Fruit fly (Drosophila melanogaster): ENCODE results near the gene sowah.
A peak's percentile ranks its signal among the peaks of the same experiment; 100 is the strongest.

Gene sowah

dm6 chr3L:12533392-12534070 lies 38.8 kb downstream of the sowah start, which contains the start of the genes Tsf2 and CG34242 (continued):
- TF ChIP-seq CG4617 (GFP tag; optimal IDR thresholded peaks at IDR 0.05; ENCODE audit: borderline replicate concordance) (peak; percentile 26), Rx (GFP tag; IDR thresholded peaks at IDR 0.05) (peak; percentile 71), dm (GFP tag; optimal IDR thresholded peaks at IDR 0.05) (no peak), CG32532 (GFP tag; IDR thresholded peaks at IDR 0.05) (peak; percentile 93), CG15073 (GFP tag; optimal IDR thresholded peaks at IDR 0.05) (no peak), HmgZ (tag; optimal IDR thresholded peaks at IDR 0.05) (peak; percentile 11), CG3838 (GFP tag; optimal IDR thresholded peaks at IDR 0.05) (no peak), CG18011 (GFP tag; optimal IDR thresholded peaks at IDR 0.05) (no peak), NFAT (GFP tag; IDR thresholded peaks at IDR 0.05) (peak; percentile 85), CG11560 (tag; IDR thresholded peaks at IDR 0.05) (peak; percentile 87), CG12236 (GFP tag; optimal IDR thresholded peaks at IDR 0.05) (no peak), CG7745 (tag; optimal IDR thresholded peaks at IDR 0.05) (no peak), CG10366 (GFP tag; IDR thresholded peaks at IDR 0.05) (no peak; the same call in 1 of the 2 replicates), ind (GFP tag; optimal IDR thresholded peaks at IDR 0.05) (peak; percentile 91), CG9932 (GFP tag; IDR thresholded peaks at IDR 0.05) (peak; percentile 96), CG14710 (tag; optimal IDR thresholded peaks at IDR 0.05) (peak; percentile 91), CG15269 (tag; optimal IDR thresholded peaks at IDR 0.05) (no peak), scrt (GFP tag; optimal IDR thresholded peaks at IDR 0.05) (peak; percentile 73), Doc2 (GFP tag; IDR thresholded peaks at IDR 0.05) (peak; percentile 52; the same call in 1 of the 2 replicates), her (GFP tag; optimal IDR thresholded peaks at IDR 0.05) (no peak), Lhr (GFP tag; optimal IDR thresholded peaks at IDR 0.05) (peak; percentile 31), fd102C (GFP tag; optimal IDR thresholded peaks at IDR 0.05) (no peak), gsb (GFP tag; IDR thresholded peaks at IDR 0.05) (peak; percentile 84), zfh2 (GFP tag; optimal IDR thresholded peaks at IDR 0.05) (no peak), Six4 (GFP tag; optimal IDR thresholded peaks at IDR 0.05) (peak; percentile 71), ara (GFP tag; IDR thresholded peaks at IDR 0.05) (peak; percentile 95), CG8944 (GFP tag; optimal IDR thresholded peaks at IDR 0.05) (no peak), mam (GFP tag; optimal IDR thresholded peaks at IDR 0.05) (peak; percentile 21), D19B (GFP tag; optimal IDR thresholded peaks at IDR 0.05) (no peak), YL-1 (GFP tag; optimal IDR thresholded peaks at IDR 0.05) (peak; percentile 87), ase (GFP tag; IDR thresholded peaks at IDR 0.05) (peak; percentile 94), disco-r (GFP tag; optimal IDR thresholded peaks at IDR 0.05) (no peak), pzg (GFP tag; optimal IDR thresholded peaks at IDR 0.05) (peak; percentile 57), CG7357 (GFP tag; IDR thresholded peaks at IDR 0.05) (peak; percentile 91), CG9437 (GFP tag; optimal IDR thresholded peaks at IDR 0.05) (peak; percentile 34), sisA (GFP tag; IDR thresholded peaks at IDR 0.05) (peak; percentile 96), Antp (GFP tag; optimal IDR thresholded peaks at IDR 0.05) (no peak), CG13287 (GFP tag; IDR thresholded peaks at IDR 0.05; ENCODE audit: partially characterized antibody) (no peak), CG4424 (GFP tag; optimal IDR thresholded peaks at IDR 0.05) (peak; percentile 69), Oaz (GFP tag; IDR thresholded peaks at IDR 0.05) (peak; percentile 88), fd64A (GFP tag; optimal IDR thresholded peaks at IDR 0.05) (no peak), lola (GFP tag; optimal IDR thresholded peaks at IDR 0.05) (no peak), Fer2 (tag; optimal IDR thresholded peaks at IDR 0.05) (peak; percentile 66), gfzf (GFP tag; optimal IDR thresholded peaks at IDR 0.05) (peak; percentile 63), CG11696 (GFP tag; IDR thresholded peaks at IDR 0.05) (peak; percentile 85), chif (GFP tag; optimal IDR thresholded peaks at IDR 0.05) (no peak), CG9817 (tag; optimal IDR thresholded peaks at IDR 0.05) (peak; percentile 58), sr (GFP tag; IDR thresholded peaks at IDR 0.05) (peak; percentile 27; the same call in 1 of the 3 replicates), ken (GFP tag; IDR thresholded peaks at IDR 0.05) (peak; percentile 77; the same call in 2 of the 3 replicates), CG1233 (GFP tag; optimal IDR thresholded peaks at IDR 0.05) (no peak)
